Fruit fly (Drosophila melanogaster) whole organism, prepupa: ENCODE data around the gene Hmr.
A peak's percentile ranks its signal among the peaks of the same experiment; 100 is the strongest.

Experiments used
- Blimp-1 ChIP-seq: fragments of 200-800 bp; sonication (Bioruptor generic); optimal IDR thresholded peaks from 3 replicates; lab custom pipeline; 2017; ENCODE audit warnings: missing biosample characterization, missing genetic modification characterization, mild to moderate bottlenecking, moderate library complexity, missing genetic modification reagents
- CG10631 ChIP-seq: fragments of 200-800 bp; sonication (Bioruptor generic); optimal IDR thresholded peaks from 2 replicates; lab custom pipeline; 2016; ENCODE audit warnings: missing biosample characterization, missing genetic modification characterization
- CG11294 ChIP-seq: fragments of 200-800 bp; sonication (Bioruptor generic); IDR thresholded peaks from 2 replicates; pipeline ENCODE4 v1.3.6; 2022; ENCODE audit warnings: missing biosample characterization, missing genetic modification characterization
- CG11762 ChIP-seq: fragments of 200-800 bp; sonication (Bioruptor generic); optimal IDR thresholded peaks from 3 replicates; lab custom pipeline; 2016; ENCODE audit warnings: missing biosample characterization, missing genetic modification characterization; ENCODE audit not compliant: insufficient read depth
- CG15336 ChIP-seq: fragments of 200-800 bp; sonication (Bioruptor generic); IDR thresholded peaks from 2 replicates; pipeline ENCODE4 v1.3.6; 2022; ENCODE audit warnings: missing biosample characterization, missing genetic modification characterization
- CG1621 ChIP-seq: fragments of 200-800 bp; sonication (Bioruptor generic); optimal IDR thresholded peaks from 3 replicates; lab custom pipeline; 2018; ENCODE audit warnings: missing biosample characterization, mild to moderate bottlenecking, missing genetic modification characterization
- CG3032 ChIP-seq: fragments of 200-800 bp; optimal IDR thresholded peaks from 2 replicates; lab custom pipeline; 2019; ENCODE audit warnings: missing biosample characterization, mild to moderate bottlenecking, missing genetic modification characterization, moderate library complexity
- CG32006 ChIP-seq: fragments of 200-800 bp; sonication (Bioruptor generic); optimal IDR thresholded peaks from 3 replicates; lab custom pipeline; 2017; ENCODE audit warnings: missing biosample characterization, mild to moderate bottlenecking, missing genetic modification characterization
- CG34406 ChIP-seq: fragments of 200-800 bp; sonication (Bioruptor generic); optimal IDR thresholded peaks from 3 replicates; lab custom pipeline; 2016; ENCODE audit warnings: missing biosample characterization, missing genetic modification characterization
- CG3919 ChIP-seq: fragments of 200-800 bp; sonication (Bioruptor generic); optimal IDR thresholded peaks from 3 replicates; lab custom pipeline; 2016; ENCODE audit warnings: missing biosample characterization, missing genetic modification characterization
- CG4318 ChIP-seq: fragments of 200-800 bp; sonication (Bioruptor generic); optimal IDR thresholded peaks from 3 replicates; lab custom pipeline; 2017; ENCODE audit warnings: missing biosample characterization, mild to moderate bottlenecking, missing genetic modification characterization
- CG6163 ChIP-seq: fragments of 200-800 bp; sonication (Bioruptor generic); IDR thresholded peaks from 3 replicates; pipeline ENCODE4 v1.3.6; 2022; ENCODE audit warnings: missing biosample characterization, missing genetic modification characterization
- CG6276 ChIP-seq: fragments of 200-800 bp; sonication (Bioruptor generic); optimal IDR thresholded peaks from 2 replicates; lab custom pipeline; 2017; ENCODE audit warnings: missing biosample characterization, mild to moderate bottlenecking, missing genetic modification characterization
- CG6792 ChIP-seq: fragments of 200-800 bp; sonication (Bioruptor generic); optimal IDR thresholded peaks from 3 replicates; lab custom pipeline; 2016; ENCODE audit warnings: missing biosample characterization, missing genetic modification characterization
- CG6854 ChIP-seq: fragments of 200-800 bp; sonication (Bioruptor generic); optimal IDR thresholded peaks from 2 replicates; lab custom pipeline; 2017; ENCODE audit warnings: missing biosample characterization, mild to moderate bottlenecking, missing genetic modification characterization
- CG7368 ChIP-seq: fragments of 200-800 bp; sonication (Bioruptor generic); optimal IDR thresholded peaks from 3 replicates; lab custom pipeline; 2016; ENCODE audit warnings: missing biosample characterization, missing genetic modification characterization
- CG8319 ChIP-seq: fragments of 200-800 bp; sonication (Bioruptor generic); optimal IDR thresholded peaks from 3 replicates; lab custom pipeline; 2016; ENCODE audit warnings: missing biosample characterization, missing genetic modification characterization
- CG8632 ChIP-seq: fragments of 200-800 bp; sonication (Bioruptor generic); optimal IDR thresholded peaks from 3 replicates; lab custom pipeline; 2016; ENCODE audit warnings: missing biosample characterization, missing genetic modification characterization
- CG9139 ChIP-seq: fragments of 200-800 bp; sonication (Bioruptor generic); optimal IDR thresholded peaks from 3 replicates; lab custom pipeline; 2017; ENCODE audit warnings: missing biosample characterization, mild to moderate bottlenecking, missing genetic modification characterization
- Eip75B ChIP-seq: fragments of 200-800 bp; sonication (Bioruptor generic); optimal IDR thresholded peaks from 3 replicates; lab custom pipeline; 2016; ENCODE audit warnings: missing biosample characterization, missing genetic modification characterization
- Eip78C ChIP-seq: fragments of 200-800 bp; sonication (Bioruptor generic); peaks from one replicate; lab custom pipeline; 2016; ENCODE audit warnings: missing biosample characterization, missing genetic modification characterization
- Eip93F ChIP-seq: fragments of 200-800 bp; sonication (Bioruptor generic); optimal IDR thresholded peaks from 2 replicates; lab custom pipeline; 2016; ENCODE audit warnings: missing biosample characterization, mild to moderate bottlenecking, missing genetic modification characterization
- Ets21C ChIP-seq: fragments of 200-800 bp; sonication (Bioruptor generic); optimal IDR thresholded peaks from 3 replicates; lab custom pipeline; 2016; ENCODE audit warnings: missing biosample characterization, missing genetic modification characterization
- Ets96B ChIP-seq: fragments of 200-800 bp; optimal IDR thresholded peaks from 2 replicates; lab custom pipeline; 2019; ENCODE audit warnings: missing biosample characterization, mild to moderate bottlenecking, missing genetic modification characterization, moderate library complexity
- Hr39 ChIP-seq: fragments of 200-800 bp; sonication (Bioruptor generic); optimal IDR thresholded peaks from 2 replicates; lab custom pipeline; 2016; ENCODE audit warnings: missing biosample characterization, missing genetic modification characterization
- Hr4 ChIP-seq: fragments of 200-800 bp; sonication (Bioruptor generic); optimal IDR thresholded peaks from 3 replicates; lab custom pipeline; 2016; ENCODE audit warnings: missing biosample characterization, missing genetic modification characterization
- OdsH ChIP-seq: fragments of 200-800 bp; sonication (Bioruptor generic); optimal IDR thresholded peaks from 3 replicates; lab custom pipeline; 2016; ENCODE audit warnings: missing biosample characterization, missing genetic modification characterization
- Smox ChIP-seq: fragments of 200-800 bp; sonication (Bioruptor generic); optimal IDR thresholded peaks from 3 replicates; lab custom pipeline; 2016; ENCODE audit warnings: missing biosample characterization, missing genetic modification characterization
- Sox102F ChIP-seq: fragments of 200-800 bp; sonication (Bioruptor generic); optimal IDR thresholded peaks from 2 replicates; lab custom pipeline; 2016; ENCODE audit warnings: missing biosample characterization, mild to moderate bottlenecking, missing genetic modification characterization
- Sox15 ChIP-seq: fragments of 200-800 bp; sonication (Bioruptor generic); optimal IDR thresholded peaks from 3 replicates; lab custom pipeline; 2016; ENCODE audit warnings: missing biosample characterization, missing genetic modification characterization
- achi ChIP-seq: fragments of 200-800 bp; sonication (Bioruptor generic); optimal IDR thresholded peaks from 3 replicates; lab custom pipeline; 2016; ENCODE audit warnings: missing biosample characterization, missing genetic modification characterization
- acj6 ChIP-seq: fragments of 200-800 bp; sonication (Bioruptor generic); optimal IDR thresholded peaks from 3 replicates; lab custom pipeline; 2016; ENCODE audit warnings: missing biosample characterization, missing genetic modification characterization
- cyc ChIP-seq: fragments of 200-800 bp; sonication (Bioruptor generic); optimal IDR thresholded peaks from 3 replicates; lab custom pipeline; 2016; ENCODE audit warnings: missing biosample characterization, missing genetic modification characterization
- dac ChIP-seq: fragments of 200-800 bp; sonication (Bioruptor generic); optimal IDR thresholded peaks from 2 replicates; lab custom pipeline; 2017; ENCODE audit warnings: missing biosample characterization, mild to moderate bottlenecking, missing genetic modification characterization
- dsx ChIP-seq: fragments of 200-800 bp; optimal IDR thresholded peaks from 3 replicates; lab custom pipeline; 2019; ENCODE audit warnings: missing biosample characterization, mild to moderate bottlenecking, missing genetic modification characterization, moderate library complexity; ENCODE audit not compliant: poor library complexity, severe bottlenecking
- eg ChIP-seq: fragments of 200-800 bp; sonication (Bioruptor generic); IDR thresholded peaks from 3 replicates; pipeline ENCODE4 v1.3.6; 2022; ENCODE audit warnings: missing biosample characterization, missing genetic modification characterization
- esn ChIP-seq: fragments of 200-800 bp; sonication (Bioruptor generic); optimal IDR thresholded peaks from 2 replicates; lab custom pipeline; 2016; ENCODE audit warnings: missing biosample characterization, mild to moderate bottlenecking, missing genetic modification characterization, moderate library complexity
- fd59A ChIP-seq: fragments of 200-800 bp; sonication (Bioruptor generic); optimal IDR thresholded peaks from 2 replicates; lab custom pipeline; 2017; ENCODE audit warnings: missing biosample characterization, mild to moderate bottlenecking, missing genetic modification characterization, missing genetic modification reagents
- fd85E ChIP-seq: fragments of 200-800 bp; sonication (Bioruptor generic); optimal IDR thresholded peaks from 3 replicates; lab custom pipeline; 2016; ENCODE audit warnings: missing biosample characterization, missing genetic modification characterization
- fkh ChIP-seq: fragments of 200-800 bp; sonication (Bioruptor generic); optimal IDR thresholded peaks from 3 replicates; lab custom pipeline; 2017; ENCODE audit warnings: missing biosample characterization, mild to moderate bottlenecking, missing genetic modification characterization, moderate library complexity
- lz ChIP-seq: fragments of 200-800 bp; sonication (Bioruptor generic); optimal IDR thresholded peaks from 3 replicates; lab custom pipeline; 2016; ENCODE audit warnings: missing biosample characterization, missing genetic modification characterization
- net ChIP-seq: fragments of 200-800 bp; sonication (Bioruptor generic); optimal IDR thresholded peaks from 3 replicates; lab custom pipeline; 2016; ENCODE audit warnings: missing biosample characterization, missing genetic modification characterization
- salr ChIP-seq, 2 experiments: fragments of 200-800 bp; sonication (Bioruptor generic); optimal IDR thresholded peaks; 3 replicates each; lab custom pipeline; 2016 to 2018; ENCODE audit warnings: missing biosample characterization in 2 of 2, missing genetic modification characterization in 2 of 2, mild to moderate bottlenecking in 1 of 2
- spab ChIP-seq: fragments of 200-800 bp; sonication (Bioruptor generic); optimal IDR thresholded peaks from 2 replicates; lab custom pipeline; 2017; ENCODE audit warnings: missing biosample characterization, mild to moderate bottlenecking, missing genetic modification characterization, missing genetic modification reagents
- ss ChIP-seq, 2 experiments: fragments of 200-800 bp; sonication (Bioruptor generic); optimal IDR thresholded peaks; 2 replicates in 1 of 2; 3 replicates in 1 of 2; lab custom pipeline; 2017 to 2018; ENCODE audit warnings: mild to moderate bottlenecking in 2 of 2, missing biosample characterization in 2 of 2, missing genetic modification characterization in 2 of 2, moderate library complexity in 1 of 2
- svp ChIP-seq: fragments of 200-800 bp; sonication (Bioruptor generic); peaks from one replicate; lab custom pipeline; 2016; ENCODE audit warnings: missing biosample characterization, missing genetic modification characterization
- topi ChIP-seq: fragments of 200-800 bp; sonication (Bioruptor generic); optimal IDR thresholded peaks from 3 replicates; lab custom pipeline; 2016; ENCODE audit warnings: missing biosample characterization, missing genetic modification characterization

Hmr gene

dm6 chrX:10581476-10581875, 14.2 kb downstream of the Hmr start (continued):
- TF ChIP-seq net (peak; percentile 29), CG8632 (GFP tag; lab: Kevin White, UChicago) (peak; percentile 23), CG9139 (no peak), Blimp-1 (GFP tag; lab: Kevin White, UChicago) (no peak), OdsH (GFP tag; lab: Kevin White, UChicago) (peak; percentile 33), lz (GFP tag; lab: Kevin White, UChicago) (peak; percentile 31), topi (peak; percentile 40), dac (no peak), Hr4 (GFP tag; lab: Kevin White, UChicago) (peak; percentile 46), Eip78C (GFP tag; lab: Kevin White, UChicago) (peak; percentile 91), CG10631 (GFP tag; lab: Kevin White, UChicago) (peak; percentile 56), CG3032 (peak; percentile 50), CG6854 (no peak), fd85E (GFP tag; lab: Kevin White, UChicago) (no peak), Smox (GFP tag; lab: Kevin White, UChicago) (peak; percentile 32), CG11294 (GFP tag; lab: Robert Waterston, UW) (no peak), CG6276 (GFP tag; lab: Kevin White, UChicago) (peak; percentile 14), esn (GFP tag; lab: Kevin White, UChicago) (peak; percentile 62), Ets96B (tag; lab: Kevin White, UChicago) (peak; percentile 66), Eip93F (GFP tag; lab: Kevin White, UChicago) (no peak), salr (GFP tag; optimal IDR thresholded peaks at IDR 0.05; lab: Kevin White, UChicago) (peak in 1 of 2 experiments; percentile 54), Sox15 (GFP tag; lab: Kevin White, UChicago) (peak; percentile 29), fkh (peak; percentile 21), CG4318 (GFP tag; lab: Kevin White, UChicago) (peak; percentile 3), Ets21C (GFP tag; lab: Kevin White, UChicago) (no peak)

dm6 chrX:10580459-10581103, 15.1 kb downstream of the Hmr start:
- TF ChIP-seq CG8632 (GFP tag; lab: Kevin White, UChicago), result peak; percentile 23
- no peak for TF ChIP-seq Sox102F (GFP tag; lab: Kevin White, UChicago)
- TF ChIP-seq salr (GFP tag; optimal IDR thresholded peaks at IDR 0.05; lab: Kevin White, UChicago), result peak in 1 of 2 experiments; percentile 19
- TF ChIP-seq CG3919, result peak; percentile 31
- TF ChIP-seq CG6163 (GFP tag; lab: Robert Waterston, UW), result peak; percentile 35; the same call in 1 of the 3 replicates
- TF ChIP-seq Eip75B, result no peak
- TF ChIP-seq OdsH (GFP tag; lab: Kevin White, UChicago), result peak; percentile 31
- no peak for TF ChIP-seq fd85E (GFP tag; lab: Kevin White, UChicago)
- peak; percentile 15 for TF ChIP-seq dsx (GFP tag; lab: Kevin White, UChicago)
- TF ChIP-seq ss (GFP tag; optimal IDR thresholded peaks at IDR 0.05; lab: Kevin White, UChicago), result peak; percentile 22 to 50
- TF ChIP-seq fd59A (GFP tag; lab: Kevin White, UChicago), result peak; percentile 30
- 0 out of 3 replicates have a peak, but pooled peaks have one; percentile 12 for TF ChIP-seq eg (GFP tag; lab: Robert Waterston, UW)
- TF ChIP-seq Eip93F (GFP tag; lab: Kevin White, UChicago), result no peak
- peak; percentile 87 for TF ChIP-seq Eip78C (GFP tag; lab: Kevin White, UChicago)
- TF ChIP-seq CG1621, result peak; percentile 18
- TF ChIP-seq cyc, result no peak
- TF ChIP-seq net, result peak; percentile 14
- no peak for TF ChIP-seq Hr39
- peak; percentile 3 for TF ChIP-seq CG6792 (GFP tag; lab: Kevin White, UChicago)
- TF ChIP-seq achi (GFP tag; lab: Kevin White, UChicago), result peak; percentile 18
- TF ChIP-seq esn (GFP tag; lab: Kevin White, UChicago), result no peak
- TF ChIP-seq Hr4 (GFP tag; lab: Kevin White, UChicago), result peak; percentile 20
- peak; percentile 1 for TF ChIP-seq lz (GFP tag; lab: Kevin White, UChicago)
- TF ChIP-seq CG15336 (GFP tag; lab: Robert Waterston, UW), result no peak
- peak; percentile 30 for TF ChIP-seq CG10631 (GFP tag; lab: Kevin White, UChicago)
- TF ChIP-seq Ets96B (tag; lab: Kevin White, UChicago), result peak; percentile 38
- peak; percentile 29 for TF ChIP-seq CG7368 (GFP tag; lab: Kevin White, UChicago)
- peak; percentile 98 for TF ChIP-seq svp (GFP tag; lab: Kevin White, UChicago)
- no peak for TF ChIP-seq fkh
- TF ChIP-seq CG11762, result no peak
- TF ChIP-seq CG3032, result peak; percentile 43
- peak; percentile 20 for TF ChIP-seq CG32006
- TF ChIP-seq CG34406 (GFP tag; lab: Kevin White, UChicago), result peak; percentile 33
- TF ChIP-seq acj6, result peak; percentile 38
- no peak for TF ChIP-seq Blimp-1 (GFP tag; lab: Kevin White, UChicago)
- TF ChIP-seq spab (GFP tag; lab: Kevin White, UChicago), result peak; percentile 15
- TF ChIP-seq CG8319, result no peak
